Worm (Caenorhabditis elegans) whole organism, L2 larva: ENCODE data around the gene ZK829.3.

ENCODE experiments used
- R02D3.7 ChIP-seq: fragments of 150-350 bp; optimal IDR thresholded peaks from 2 replicates; lab custom pipeline; 2014; ENCODE audit warnings: missing biosample characterization, missing genetic modification characterization
- ceh-16 ChIP-seq: fragments of 150-350 bp; optimal IDR thresholded peaks from 2 replicates; lab custom pipeline; 2014; ENCODE audit warnings: missing biosample characterization, missing genetic modification characterization
- dmd-4 ChIP-seq: sonication (generic microtip); optimal IDR thresholded peaks from 2 replicates; lab custom pipeline; 2017; ENCODE audit warnings: missing biosample characterization, missing genetic modification characterization
- elt-1 ChIP-seq: fragments of 150-350 bp; optimal IDR thresholded peaks from 2 replicates; lab custom pipeline; 2014; ENCODE audit warnings: missing biosample characterization, missing genetic modification characterization
- fos-1 ChIP-seq: fragments of 150-350 bp; optimal IDR thresholded peaks from 2 replicates; lab custom pipeline; 2014; ENCODE audit warnings: missing biosample characterization, missing genetic modification characterization
- lin-39 ChIP-seq: fragments of 150-350 bp; optimal IDR thresholded peaks from 2 replicates; lab custom pipeline; 2014; ENCODE audit warnings: missing biosample characterization, missing genetic modification reagents, missing genetic modification characterization
- mdl-1 ChIP-seq, 2 experiments: fragments of 150-350 bp in 1 of 2; sonication (generic microtip) in 1 of 2; optimal IDR thresholded peaks; 2 replicates each; lab custom pipeline; 2017; ENCODE audit warnings: missing biosample characterization in 2 of 2, missing genetic modification characterization in 2 of 2
- nhr-23 ChIP-seq: fragments of 150-350 bp; optimal IDR thresholded peaks from 2 replicates; lab custom pipeline; 2014; ENCODE audit warnings: missing biosample characterization, missing genetic modification reagents, missing genetic modification characterization
- nhr-25 ChIP-seq: fragments of 150-350 bp; sonication (generic microtip); optimal IDR thresholded peaks from 3 replicates; lab custom pipeline; 2014; ENCODE audit warnings: missing biosample characterization, missing genetic modification characterization
- sma-3 ChIP-seq: sonication (generic microtip); optimal IDR thresholded peaks from 2 replicates; lab custom pipeline; 2016; ENCODE audit warnings: missing genetic modification reagents, missing genetic modification characterization, missing compliant biosample characterization
- snpc-4 ChIP-seq: fragments of 150-350 bp; optimal IDR thresholded peaks from 2 replicates; lab custom pipeline; 2014; ENCODE audit warnings: missing biosample characterization, missing genetic modification characterization
- unc-62 ChIP-seq: fragments of 150-350 bp; optimal IDR thresholded peaks from 2 replicates; lab custom pipeline; 2014; ENCODE audit warnings: missing biosample characterization, missing genetic modification reagents, missing genetic modification characterization

DNA sequence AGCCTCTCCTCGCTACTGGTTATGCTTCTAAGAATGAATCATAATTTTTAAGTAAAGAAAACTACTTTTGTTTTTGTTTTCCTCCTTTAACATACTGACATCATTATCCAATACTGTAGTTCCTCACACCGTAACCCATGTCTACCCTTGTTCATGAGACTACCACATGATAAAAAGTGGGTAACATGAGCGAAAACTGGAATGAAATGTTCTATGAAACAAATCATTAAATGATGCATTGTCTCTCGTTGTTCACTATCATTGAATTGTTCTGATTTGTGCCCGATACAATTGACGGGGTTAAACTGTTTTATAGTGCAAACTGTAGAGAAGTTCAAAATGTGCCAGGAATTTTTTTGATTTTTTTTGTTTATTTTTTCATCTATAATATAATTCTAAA, 47.8 kb downstream of the ZK829.3 start:
- TF ChIP-seq nhr-23, result no peak
- TF ChIP-seq dmd-4 (tag; lab: Kevin White, UChicago), result no peak
- no peak for TF ChIP-seq elt-1 (tag; lab: Kevin White, UChicago)
- TF ChIP-seq snpc-4 (tag; lab: Kevin White, UChicago), result no peak
- no peak for TF ChIP-seq unc-62 (GFP tag; lab: Kevin White, UChicago)
- TF ChIP-seq nhr-25 (tag; lab: Kevin White, UChicago), result peak; percentile 73
- peak; percentile 72 for TF ChIP-seq fos-1 (tag; lab: Kevin White, UChicago)
- no peak for TF ChIP-seq lin-39 (tag; lab: Kevin White, UChicago)
- no peak for TF ChIP-seq sma-3 (GFP tag; lab: Kevin White, UChicago)
- TF ChIP-seq R02D3.7, result no peak
- TF ChIP-seq mdl-1 (tag; optimal IDR thresholded peaks at IDR 0.05; lab: Kevin White, UChicago), result no peak
- no peak for TF ChIP-seq ceh-16 (tag; lab: Kevin White, UChicago)
